Fruit fly (Drosophila melanogaster): ENCODE results near the gene CG8607.

The CG8607 gene

dm6 chr3L:7323348-7323747 is 3.5 kb downstream of the CG8607 start, which contains the start of the genes RhoGEF4 and Rint1 (continued):
- no peak for TF ChIP-seq Kr (GFP tag; optimal IDR thresholded peaks at IDR 0.05)
- peak; percentile 16 for TF ChIP-seq CG3838 (GFP tag; optimal IDR thresholded peaks at IDR 0.05)
- TF ChIP-seq esg (GFP tag; conservative IDR thresholded peaks at IDR 0.05): peak; percentile 77
- TF ChIP-seq CG10543 (GFP tag; optimal IDR thresholded peaks at IDR 0.05): peak; percentile 5
- TF ChIP-seq BtbVII (GFP tag; optimal IDR thresholded peaks at IDR 0.05): no peak
- TF ChIP-seq MESR4 (GFP tag; optimal IDR thresholded peaks at IDR 0.05): peak; percentile 28
- TF ChIP-seq bsh (GFP tag; optimal IDR thresholded peaks at IDR 0.05): peak in 1 of 2 experiments; percentile 72
- peak; percentile 59 for TF ChIP-seq CG18262 (tag; optimal IDR thresholded peaks at IDR 0.05)
- TF ChIP-seq croc (GFP tag; conservative IDR thresholded peaks at IDR 0.05): peak; percentile 47; the same call in 1 of the 3 replicates
- peak; percentile 81 for TF ChIP-seq gfzf (GFP tag; optimal IDR thresholded peaks at IDR 0.05)
- peak; percentile 34 for TF ChIP-seq caup (GFP tag; optimal IDR thresholded peaks at IDR 0.05; ENCODE audit: severe bottlenecking)
- TF ChIP-seq pita (GFP tag; optimal IDR thresholded peaks at IDR 0.05): no peak
- peak; percentile 5 for TF ChIP-seq Sry-β (GFP tag; optimal IDR thresholded peaks at IDR 0.05)
- peak; percentile 70 for TF ChIP-seq sqz (GFP tag; optimal IDR thresholded peaks at IDR 0.05)
- no peak for TF ChIP-seq D19A (tag; optimal IDR thresholded peaks at IDR 0.05)
- TF ChIP-seq GATAe (GFP tag; conservative IDR thresholded peaks at IDR 0.05): no peak
- TF ChIP-seq CG10267 (tag; optimal IDR thresholded peaks at IDR 0.05): peak; percentile 73
- TF ChIP-seq HmgD (GFP tag; optimal IDR thresholded peaks at IDR 0.05): no peak
- peak; percentile 76 for TF ChIP-seq CG6689 (GFP tag; IDR thresholded peaks at IDR 0.05)
- no peak for TF ChIP-seq vnd (GFP tag; IDR thresholded peaks at IDR 0.05; ENCODE audit: partially characterized antibody)
- no peak for TF ChIP-seq Doc3 (GFP tag; IDR thresholded peaks at IDR 0.05; ENCODE audit: partially characterized antibody)
- TF ChIP-seq nom (GFP tag; optimal IDR thresholded peaks at IDR 0.05): no peak
- peak; percentile 88 for TF ChIP-seq CG14710 (tag; optimal IDR thresholded peaks at IDR 0.05)
- TF ChIP-seq CG12236 (GFP tag; optimal IDR thresholded peaks at IDR 0.05): no peak
- peak; percentile 87 for TF ChIP-seq sisA (GFP tag; IDR thresholded peaks at IDR 0.05)
- no peak for TF ChIP-seq HLH4C (GFP tag; IDR thresholded peaks at IDR 0.05; ENCODE audit: partially characterized antibody)
- peak; percentile 76; the same call in 2 of the 3 replicates for TF ChIP-seq CG34422 (GFP tag; IDR thresholded peaks at IDR 0.05)
- no peak for TF ChIP-seq chm (GFP tag; IDR thresholded peaks at IDR 0.05)
- no peak for TF ChIP-seq pb (GFP tag; optimal IDR thresholded peaks at IDR 0.05)
- TF ChIP-seq CG6791 (GFP tag; IDR thresholded peaks at IDR 0.05; ENCODE audit: partially characterized antibody): no peak
- no peak for TF ChIP-seq CG2199 (GFP tag; IDR thresholded peaks at IDR 0.05)
- no peak for TF ChIP-seq Poxn (GFP tag; IDR thresholded peaks at IDR 0.05)
- TF ChIP-seq CG1647 (GFP tag; optimal IDR thresholded peaks at IDR 0.05): peak; percentile 37
- no peak for TF ChIP-seq CG6175 (GFP tag; IDR thresholded peaks at IDR 0.05)
- peak; percentile 84 for TF ChIP-seq nmo (GFP tag; optimal IDR thresholded peaks at IDR 0.05)
- no peak for TF ChIP-seq Tbp (GFP tag; optimal IDR thresholded peaks at IDR 0.05)
- TF ChIP-seq vvl (GFP tag; IDR thresholded peaks at IDR 0.05): peak; percentile 82
- peak; percentile 90 for TF ChIP-seq CG3847 (GFP tag; IDR thresholded peaks at IDR 0.05)
- TF ChIP-seq Mes4 (GFP tag; optimal IDR thresholded peaks at IDR 0.05): peak; percentile 8
- TF ChIP-seq run (tag; optimal IDR thresholded peaks at IDR 0.05): no peak
- TF ChIP-seq H15 (GFP tag; IDR thresholded peaks at IDR 0.05): peak; percentile 49; the same call in 1 of the 3 replicates
- TF ChIP-seq bowl (GFP tag; IDR thresholded peaks at IDR 0.05): no peak
- peak; percentile 68 for TF ChIP-seq ssp (GFP tag; IDR thresholded peaks at IDR 0.05)
- peak; percentile 73 for TF ChIP-seq CG1602 (GFP tag; optimal IDR thresholded peaks at IDR 0.05)
- TF ChIP-seq Six4 (GFP tag; optimal IDR thresholded peaks at IDR 0.05): peak; percentile 28
- TF ChIP-seq Ada2b (GFP tag; IDR thresholded peaks at IDR 0.05): peak; percentile 70
- TF ChIP-seq E2f1 (GFP tag; IDR thresholded peaks at IDR 0.05): peak; percentile 80
- TF ChIP-seq stwl (tag; optimal IDR thresholded peaks at IDR 0.05): peak; percentile 89
- peak in 1 of 3 experiments; percentile 70 for TF ChIP-seq lola (GFP tag; optimal IDR thresholded peaks at IDR 0.05)
- TF ChIP-seq gcm (GFP tag; optimal IDR thresholded peaks at IDR 0.05): peak; percentile 58
- no peak for TF ChIP-seq sim (GFP tag; IDR thresholded peaks at IDR 0.05)
